Worm (Caenorhabditis elegans) whole organism, late embryonic: ENCODE data around the gene F29G6.1.

ENCODE experiments used
- C38D4.7 ChIP-seq: fragments of 200-800 bp; sonication (Bioruptor generic); optimal IDR thresholded peaks from 2 replicates; lab custom pipeline; 2018; ENCODE audit warnings: mild to moderate bottlenecking, missing genetic modification characterization, moderate library complexity, missing compliant biosample characterization
- F13H6.1 ChIP-seq: sonication (generic microtip); optimal IDR thresholded peaks from 2 replicates; lab custom pipeline; 2016; ENCODE audit warnings: missing genetic modification characterization, missing compliant biosample characterization
- K02D7.2 ChIP-seq: sonication (generic microtip); optimal IDR thresholded peaks from 2 replicates; lab custom pipeline; 2017; ENCODE audit warnings: mild to moderate bottlenecking, missing genetic modification characterization, missing compliant biosample characterization
- K09A11.1 ChIP-seq: sonication (generic microtip); optimal IDR thresholded peaks from 2 replicates; lab custom pipeline; 2017; ENCODE audit warnings: antibody characterized with exemption, mild to moderate bottlenecking, missing genetic modification characterization, missing compliant biosample characterization; ENCODE audit not compliant: insufficient read depth
- ama-1 ChIP-seq: fragments of 150-350 bp; optimal IDR thresholded peaks from 2 replicates; lab custom pipeline; 2014
- ceh-19 ChIP-seq: fragments of 200-800 bp; sonication (Bioruptor generic); optimal IDR thresholded peaks from 2 replicates; lab custom pipeline; 2018; ENCODE audit warnings: mild to moderate bottlenecking, missing genetic modification characterization, missing compliant biosample characterization
- ceh-22 ChIP-seq: sonication (generic microtip); optimal IDR thresholded peaks from 2 replicates; lab custom pipeline; 2017; ENCODE audit warnings: missing biosample characterization, missing genetic modification characterization
- ceh-24 ChIP-seq: sonication (generic microtip); optimal IDR thresholded peaks from 2 replicates; lab custom pipeline; 2016; ENCODE audit warnings: mild to moderate bottlenecking, missing genetic modification characterization, missing compliant biosample characterization
- ceh-30 ChIP-seq: fragments of 150-350 bp; optimal IDR thresholded peaks from 2 replicates; lab custom pipeline; 2014; ENCODE audit warnings: missing biosample characterization, missing genetic modification characterization
- ceh-31 ChIP-seq: sonication (generic microtip); optimal IDR thresholded peaks from 2 replicates; lab custom pipeline; 2016; ENCODE audit warnings: missing genetic modification characterization, missing compliant biosample characterization
- ceh-45 ChIP-seq: fragments of 200-800 bp; sonication (Bioruptor generic); IDR thresholded peaks from 2 replicates; pipeline ENCODE4 v1.3.6; 2022; ENCODE audit warnings: missing genetic modification reagents, missing genetic modification characterization, missing compliant biosample characterization
- ceh-48 ChIP-seq: sonication (generic microtip); optimal IDR thresholded peaks from 2 replicates; lab custom pipeline; 2016; ENCODE audit warnings: missing genetic modification characterization, inconsistent platforms, missing compliant biosample characterization
- ceh-9 ChIP-seq: sonication (generic microtip); optimal IDR thresholded peaks from 2 replicates; lab custom pipeline; 2016; ENCODE audit warnings: mild to moderate bottlenecking, missing genetic modification characterization, inconsistent platforms, missing compliant biosample characterization
- che-1 ChIP-seq: sonication (generic microtip); optimal IDR thresholded peaks from 2 replicates; lab custom pipeline; 2016; ENCODE audit warnings: mild to moderate bottlenecking, missing genetic modification characterization, missing compliant biosample characterization
- elt-2 ChIP-seq: sonication (generic microtip); optimal IDR thresholded peaks from 2 replicates; lab custom pipeline; 2016; ENCODE audit warnings: missing genetic modification reagents, missing genetic modification characterization, missing compliant biosample characterization
- elt-4 ChIP-seq: sonication (generic microtip); optimal IDR thresholded peaks from 2 replicates; lab custom pipeline; 2016; ENCODE audit warnings: missing genetic modification characterization, missing compliant biosample characterization
- ets-4 ChIP-seq: sonication (generic microtip); optimal IDR thresholded peaks from 2 replicates; lab custom pipeline; 2016; ENCODE audit warnings: missing genetic modification characterization, missing compliant biosample characterization
- eyg-1 ChIP-seq: sonication (generic microtip); optimal IDR thresholded peaks from 2 replicates; lab custom pipeline; 2016; ENCODE audit warnings: missing genotype, missing genetic modification characterization, missing compliant biosample characterization
- fax-1 ChIP-seq: sonication (generic microtip); optimal IDR thresholded peaks from 2 replicates; lab custom pipeline; 2016; ENCODE audit warnings: missing genotype, missing genetic modification characterization, missing compliant biosample characterization
- fkh-6 ChIP-seq: sonication (generic microtip); optimal IDR thresholded peaks from 2 replicates; lab custom pipeline; 2016; ENCODE audit warnings: missing genetic modification characterization, missing compliant biosample characterization
- hlh-13 ChIP-seq: fragments of 200-800 bp; sonication (Bioruptor generic); optimal IDR thresholded peaks from 2 replicates; lab custom pipeline; 2018; ENCODE audit warnings: mild to moderate bottlenecking, missing genetic modification characterization, missing compliant biosample characterization
- hlh-6 ChIP-seq: sonication (generic microtip); optimal IDR thresholded peaks from 2 replicates; lab custom pipeline; 2016; ENCODE audit warnings: missing genotype, missing genetic modification characterization, missing compliant biosample characterization
- hlh-8 ChIP-seq: sonication (generic microtip); optimal IDR thresholded peaks from 2 replicates; lab custom pipeline; 2016; ENCODE audit warnings: missing genotype, missing genetic modification characterization, missing compliant biosample characterization
- lim-6 ChIP-seq: sonication (generic microtip); optimal IDR thresholded peaks from 2 replicates; lab custom pipeline; 2016; ENCODE audit warnings: missing genetic modification characterization, missing compliant biosample characterization
- lin-11 ChIP-seq: fragments of 200-800 bp; sonication (Bioruptor generic); optimal IDR thresholded peaks from 2 replicates; lab custom pipeline; 2018; ENCODE audit warnings: mild to moderate bottlenecking, missing genetic modification characterization, missing compliant biosample characterization
- madf-2 ChIP-seq: sonication (generic microtip); optimal IDR thresholded peaks from 2 replicates; lab custom pipeline; 2017; ENCODE audit warnings: missing genetic modification characterization, missing compliant biosample characterization
- mec-3 ChIP-seq: sonication (generic microtip); optimal IDR thresholded peaks from 2 replicates; lab custom pipeline; 2016; ENCODE audit warnings: borderline replicate concordance, missing genetic modification characterization, missing compliant biosample characterization
- nfya-1 ChIP-seq: sonication (generic microtip); optimal IDR thresholded peaks from 2 replicates; lab custom pipeline; 2017; ENCODE audit warnings: missing genetic modification characterization, mild to moderate bottlenecking, missing compliant biosample characterization, antibody characterized with exemption, moderate library complexity
- nhr-11 ChIP-seq: fragments of 150-350 bp; optimal IDR thresholded peaks from 2 replicates; lab custom pipeline; 2014; ENCODE audit warnings: missing biosample characterization, missing genetic modification characterization
- nhr-232 ChIP-seq: sonication (generic microtip); optimal IDR thresholded peaks from 2 replicates; lab custom pipeline; 2016; ENCODE audit warnings: missing genetic modification characterization, missing compliant biosample characterization
- npax-4 ChIP-seq: sonication (generic microtip); optimal IDR thresholded peaks from 2 replicates; lab custom pipeline; 2016; ENCODE audit warnings: missing genetic modification characterization, missing compliant biosample characterization
- odd-2 ChIP-seq: sonication (generic microtip); optimal IDR thresholded peaks from 2 replicates; lab custom pipeline; 2017; ENCODE audit warnings: antibody characterized with exemption, mild to moderate bottlenecking, missing genetic modification characterization, missing compliant biosample characterization
- pag-3 ChIP-seq: sonication (generic microtip); optimal IDR thresholded peaks from 2 replicates; lab custom pipeline; 2016; ENCODE audit warnings: missing compliant biosample characterization, missing genetic modification characterization, borderline replicate concordance
- pat-9 ChIP-seq: fragments of 200-800 bp; sonication (Bioruptor generic); optimal IDR thresholded peaks from 2 replicates; lab custom pipeline; 2018; ENCODE audit warnings: mild to moderate bottlenecking, missing genetic modification characterization, moderate library complexity, missing compliant biosample characterization
- pha-2 ChIP-seq: sonication (generic microtip); optimal IDR thresholded peaks from 2 replicates; lab custom pipeline; 2017; ENCODE audit warnings: mild to moderate bottlenecking, missing genetic modification characterization, missing compliant biosample characterization
- sdc-2 ChIP-seq: sonication (generic microtip); optimal IDR thresholded peaks from 2 replicates; lab custom pipeline; 2016; ENCODE audit warnings: missing genotype, missing genetic modification characterization, missing compliant biosample characterization
- sox-2 ChIP-seq: fragments of 200-800 bp; sonication (Bioruptor generic); IDR thresholded peaks from 2 replicates; pipeline ENCODE4 v1.3.6; 2022; ENCODE audit warnings: missing genetic modification reagents, missing genetic modification characterization, missing compliant biosample characterization
- sox-4 ChIP-seq: sonication (generic microtip); optimal IDR thresholded peaks from 2 replicates; lab custom pipeline; 2017; ENCODE audit warnings: mild to moderate bottlenecking, missing genetic modification characterization, inconsistent platforms, missing compliant biosample characterization
- syd-9 ChIP-seq: sonication (generic microtip); optimal IDR thresholded peaks from 2 replicates; lab custom pipeline; 2016; ENCODE audit warnings: mild to moderate bottlenecking, missing genetic modification characterization, moderate library complexity, missing compliant biosample characterization
- tbx-2 ChIP-seq: sonication (generic microtip); optimal IDR thresholded peaks from 2 replicates; lab custom pipeline; 2016; ENCODE audit warnings: missing genetic modification characterization, missing compliant biosample characterization
- ttx-3 ChIP-seq: sonication (generic microtip); optimal IDR thresholded peaks from 2 replicates; lab custom pipeline; 2016; ENCODE audit warnings: missing genetic modification reagents, missing genetic modification characterization, missing compliant biosample characterization
- unc-3 ChIP-seq, 2 experiments: fragments of 200-800 bp in 1 of 2; sonication (Bioruptor generic) in 1 of 2; sonication (generic microtip) in 1 of 2; conservative IDR thresholded peaks in 1 of 2; optimal IDR thresholded peaks in 1 of 2; 2 replicates each; pipeline versions ENCODE4 v1.3.6 to Lab custom; 2016 to 2022; ENCODE audit warnings: missing compliant biosample characterization in 2 of 2, missing genetic modification characterization in 2 of 2, missing genetic modification reagents in 1 of 2
- unc-86 ChIP-seq: sonication (generic microtip); optimal IDR thresholded peaks from 2 replicates; lab custom pipeline; 2016; ENCODE audit warnings: missing genetic modification characterization, missing compliant biosample characterization
- zip-5 ChIP-seq: sonication (generic microtip); optimal IDR thresholded peaks from 2 replicates; lab custom pipeline; 2016; ENCODE audit warnings: missing genetic modification characterization, missing compliant biosample characterization
- ztf-16 ChIP-seq: sonication (generic microtip); optimal IDR thresholded peaks from 2 replicates; lab custom pipeline; 2017; ENCODE audit warnings: missing genetic modification characterization, missing compliant biosample characterization

Gene F29G6.1

ce11 chrX:11467320-11467732, 34.7 kb upstream of the F29G6.1 start (continued):
- TF ChIP-seq unc-3 (GFP tag; conservative IDR thresholded peaks at IDR 0.05; lab: Robert Waterston, UW) (no peak), unc-3 (tag; optimal IDR thresholded peaks at IDR 0.05; lab: Kevin White, UChicago) (no peak), madf-2 (tag; lab: Kevin White, UChicago) (no peak), ceh-45 (GFP tag; lab: Robert Waterston, UW) (no peak), nhr-232 (tag; lab: Kevin White, UChicago) (no peak), ama-1 (lab: Kevin White, UChicago) (no peak), zip-5 (tag; lab: Kevin White, UChicago) (no peak), odd-2 (no peak), ttx-3 (no peak), F13H6.1 (tag; lab: Kevin White, UChicago) (peak; percentile 67), mec-3 (peak; percentile 29), tbx-2 (tag; lab: Kevin White, UChicago) (peak; percentile 61), lin-11 (tag; lab: Kevin White, UChicago) (no peak), eyg-1 (tag; lab: Kevin White, UChicago) (no peak), pag-3 (tag; lab: Kevin White, UChicago) (no peak), hlh-6 (tag; lab: Kevin White, UChicago) (no peak), pat-9 (tag; lab: Kevin White, UChicago) (peak; percentile 2), ceh-31 (tag; lab: Kevin White, UChicago) (peak; percentile 82), nfya-1 (tag; lab: Kevin White, UChicago) (peak; percentile 69), ceh-9 (no peak), ceh-22 (tag; lab: Kevin White, UChicago) (no peak), npax-4 (no peak), elt-2 (no peak), ets-4 (tag; lab: Kevin White, UChicago) (no peak), fkh-6 (tag; lab: Kevin White, UChicago) (no peak), lim-6 (no peak), hlh-13 (GFP tag; lab: Kevin White, UChicago) (peak; percentile 14), sox-2 (GFP tag; lab: Robert Waterston, UW) (no peak), C38D4.7 (GFP tag; lab: Kevin White, UChicago) (peak; percentile 42), che-1 (tag; lab: Kevin White, UChicago) (no peak)

ce11 chrX:11468814-11469213, 33.3 kb upstream of the F29G6.1 start:
- no peak for TF ChIP-seq unc-86 (tag; lab: Kevin White, UChicago)
- TF ChIP-seq ceh-19 (GFP tag; lab: Kevin White, UChicago) = no peak
- no peak for TF ChIP-seq syd-9 (tag; lab: Kevin White, UChicago)
- no peak for TF ChIP-seq sox-4 (tag; lab: Kevin White, UChicago)
- no peak for TF ChIP-seq hlh-8 (tag; lab: Kevin White, UChicago)
- TF ChIP-seq fax-1 (tag; lab: Kevin White, UChicago) = no peak
- no peak for TF ChIP-seq lin-11 (tag; lab: Kevin White, UChicago)
- no peak for TF ChIP-seq ceh-45 (GFP tag; lab: Robert Waterston, UW)
- no peak for TF ChIP-seq ceh-30 (tag; lab: Kevin White, UChicago)
- TF ChIP-seq K09A11.1 (tag; lab: Kevin White, UChicago) = no peak
- TF ChIP-seq F13H6.1 (tag; lab: Kevin White, UChicago) = no peak
- TF ChIP-seq che-1 (tag; lab: Kevin White, UChicago) = no peak
- TF ChIP-seq odd-2 = no peak

DNA sequence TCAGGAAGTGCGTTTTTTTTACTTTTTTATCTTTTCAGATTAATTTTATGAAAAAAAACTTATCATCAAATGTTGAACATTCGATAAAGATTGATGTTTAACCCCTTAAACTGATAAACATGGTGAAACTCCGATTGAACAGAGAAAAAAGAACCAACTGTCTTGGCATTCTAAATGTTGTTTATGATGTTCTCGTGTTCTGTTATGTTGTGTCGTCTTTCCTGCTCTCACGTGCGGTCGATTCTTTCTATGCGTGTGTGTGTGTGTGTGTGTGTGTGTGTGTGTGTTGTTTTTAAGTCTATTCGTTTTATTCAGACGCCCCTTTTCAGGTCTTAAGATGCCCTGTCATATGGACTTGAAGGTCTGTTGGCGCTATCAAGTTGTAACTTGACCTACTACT, 32.5 kb upstream of the F29G6.1 start:
- TF ChIP-seq ztf-16 (tag; lab: Kevin White, UChicago) (no peak), nhr-11 (tag; lab: Kevin White, UChicago) (no peak), K02D7.2 (tag; lab: Kevin White, UChicago) (no peak), ceh-24 (tag; lab: Kevin White, UChicago) (no peak), fax-1 (tag; lab: Kevin White, UChicago) (no peak), ceh-48 (tag; lab: Kevin White, UChicago) (no peak), pha-2 (tag; lab: Kevin White, UChicago) (no peak), odd-2 (no peak), sdc-2 (no peak), elt-4 (tag; lab: Kevin White, UChicago) (no peak), pag-3 (tag; lab: Kevin White, UChicago) (no peak)
- TF ChIP-seq, all 69 proteins: peak for 0
